Worm (Caenorhabditis elegans): ENCODE results near the gene T20B12.3.

DNA sequence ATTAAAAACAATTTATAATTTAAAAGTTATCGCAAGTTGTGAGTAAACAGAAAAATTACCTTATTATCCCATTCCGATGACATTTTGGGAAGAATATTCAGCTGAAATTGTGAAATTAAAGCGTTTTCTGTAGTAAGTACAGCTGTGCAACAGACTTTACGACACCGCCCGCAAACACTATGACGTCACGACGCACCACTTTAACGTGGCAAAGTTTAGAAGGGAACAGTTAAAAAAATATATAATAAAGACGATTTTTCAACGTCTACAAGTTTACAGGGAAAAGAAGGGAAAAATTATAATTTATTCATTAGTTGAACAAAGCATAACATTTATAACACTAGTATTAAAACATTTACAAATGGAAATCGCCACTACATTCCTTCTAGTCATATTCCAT is 28.0 kb upstream of the T20B12.3 start, which contains the start of gene F08F8.9:
- no peak for TF ChIP-seq mdt-29 (GFP tag; IDR thresholded peaks at IDR 0.05)
- TF ChIP-seq F49E8.2 (tag; optimal IDR thresholded peaks at IDR 0.05; ENCODE audit: borderline replicate concordance) = no peak
- no peak for TF ChIP-seq unc-62 (GFP tag; optimal IDR thresholded peaks at IDR 0.05 in 1 of 2)
- no peak for TF ChIP-seq unc-62 (tag; optimal IDR thresholded peaks at IDR 0.05)
- TF ChIP-seq ces-1 (GFP tag; optimal IDR thresholded peaks at IDR 0.05) = no peak
